Fruit fly (Drosophila melanogaster) whole organism, adult: Measurements from ENCODE around the gene sima.
A peak's percentile ranks its signal among the peaks of the same experiment; 100 is the strongest.

Experiments
- CG11617 ChIP-seq: fragments of 200-800 bp; sonication (Bioruptor generic); optimal IDR thresholded peaks from 2 replicates; lab custom pipeline; 2017; ENCODE audit warnings: mild to moderate bottlenecking, missing biosample characterization, missing genetic modification reagents, missing genetic modification characterization
- CG12768 ChIP-seq: fragments of 200-800 bp; sonication (Bioruptor generic); optimal IDR thresholded peaks from 2 replicates; lab custom pipeline; 2017; ENCODE audit warnings: missing biosample characterization, missing genetic modification characterization, mild to moderate bottlenecking, moderate library complexity, missing genetic modification reagents
- CG14711 ChIP-seq: fragments of 200-800 bp; sonication (Bioruptor generic); optimal IDR thresholded peaks from 2 replicates; lab custom pipeline; 2018; ENCODE audit warnings: missing biosample characterization, mild to moderate bottlenecking, missing genetic modification characterization, moderate library complexity
- CG1620 ChIP-seq: fragments of 200-800 bp; sonication (Bioruptor generic); optimal IDR thresholded peaks from 2 replicates; lab custom pipeline; 2016; ENCODE audit warnings: missing biosample characterization, missing genetic modification characterization
- CG33017 ChIP-seq: fragments of 200-800 bp; sonication (Bioruptor generic); optimal IDR thresholded peaks from 2 replicates; lab custom pipeline; 2018; ENCODE audit warnings: missing biosample characterization, mild to moderate bottlenecking, missing genetic modification characterization, moderate library complexity
- CG5204 ChIP-seq: fragments of 200-800 bp; sonication (Bioruptor generic); optimal IDR thresholded peaks from 2 replicates; lab custom pipeline; 2016; ENCODE audit warnings: missing biosample characterization, missing genetic modification characterization
- CG7045 ChIP-seq: fragments of 200-800 bp; sonication (Bioruptor generic); optimal IDR thresholded peaks from 2 replicates; lab custom pipeline; 2017; ENCODE audit warnings: missing biosample characterization, mild to moderate bottlenecking, missing genetic modification characterization
- CG7101 ChIP-seq: fragments of 200-800 bp; sonication (Bioruptor generic); optimal IDR thresholded peaks from 2 replicates; lab custom pipeline; 2018; ENCODE audit warnings: missing biosample characterization, mild to moderate bottlenecking, missing genetic modification characterization, moderate library complexity
- Clk ChIP-seq: fragments of 200-800 bp; sonication (Bioruptor generic); optimal IDR thresholded peaks from 2 replicates; lab custom pipeline; 2017; ENCODE audit warnings: missing biosample characterization, missing genetic modification characterization
- Crg-1 ChIP-seq: fragments of 200-800 bp; sonication (Bioruptor generic); optimal IDR thresholded peaks from 2 replicates; lab custom pipeline; 2016; ENCODE audit warnings: missing biosample characterization, missing genetic modification characterization
- Hr96 ChIP-seq: fragments of 200-800 bp; sonication (Bioruptor generic); optimal IDR thresholded peaks from 2 replicates; lab custom pipeline; 2016; ENCODE audit warnings: missing biosample characterization, missing genetic modification characterization
- Mnt ChIP-seq: fragments of 200-800 bp; sonication (Bioruptor generic); optimal IDR thresholded peaks from 2 replicates; lab custom pipeline; 2016; ENCODE audit warnings: missing biosample characterization, mild to moderate bottlenecking, missing genetic modification characterization
- bab1 ChIP-seq: fragments of 200-800 bp; sonication (Bioruptor generic); optimal IDR thresholded peaks from 3 replicates; lab custom pipeline; 2019; ENCODE audit warnings: missing biosample characterization, mild to moderate bottlenecking, missing genetic modification characterization, moderate library complexity
- cic ChIP-seq: fragments of 200-800 bp; sonication (Bioruptor generic); optimal IDR thresholded peaks from 2 replicates; lab custom pipeline; 2017; ENCODE audit warnings: missing biosample characterization, mild to moderate bottlenecking, missing genetic modification characterization, moderate library complexity
- cnc ChIP-seq, 2 experiments: fragments of >200 bp; optimal IDR thresholded peaks; 2 replicates each; lab custom pipeline; 2017
- kay ChIP-seq: fragments of 200-800 bp; sonication (Bioruptor generic); peaks from one replicate; lab custom pipeline; 2016; ENCODE audit warnings: missing biosample characterization, missing genetic modification characterization, borderline replicate concordance
- ovo ChIP-seq: fragments of 200-800 bp; sonication (Bioruptor generic); optimal IDR thresholded peaks from 2 replicates; lab custom pipeline; 2016; ENCODE audit warnings: missing biosample characterization, missing genetic modification characterization
- pad ChIP-seq: fragments of 200-800 bp; sonication (Bioruptor generic); optimal IDR thresholded peaks from 3 replicates; lab custom pipeline; 2017; ENCODE audit warnings: missing biosample characterization, missing genetic modification characterization, mild to moderate bottlenecking, moderate library complexity, missing genetic modification reagents
- tj ChIP-seq: fragments of 200-800 bp; sonication (Bioruptor generic); optimal IDR thresholded peaks from 3 replicates; lab custom pipeline; 2017; ENCODE audit warnings: missing biosample characterization, mild to moderate bottlenecking, missing genetic modification characterization, moderate library complexity
- toe ChIP-seq: fragments of 200-800 bp; sonication (Bioruptor generic); optimal IDR thresholded peaks from 2 replicates; lab custom pipeline; 2016; ENCODE audit warnings: missing biosample characterization, missing genetic modification characterization

Gene sima

DNA sequence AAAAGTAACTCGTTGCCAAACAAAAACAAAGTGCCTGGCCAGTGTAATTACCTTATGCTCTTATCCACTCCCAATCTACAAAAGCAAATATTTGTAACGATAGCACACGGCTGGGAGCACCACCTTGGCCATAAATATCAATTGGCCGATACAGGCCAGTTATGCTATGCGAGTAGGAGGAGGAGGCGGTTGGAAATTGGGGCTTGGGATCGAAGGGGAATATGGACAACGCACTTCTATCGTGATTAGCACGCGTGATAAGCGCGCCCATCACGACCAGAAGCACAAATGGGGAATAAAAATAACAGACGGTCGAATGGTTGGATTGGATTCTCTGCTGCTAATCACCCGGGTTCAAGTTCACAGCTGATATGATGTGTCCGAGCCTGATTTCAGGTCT lies 48.5 kb downstream of the sima start:
- no peak for TF ChIP-seq Mnt (GFP tag; lab: Kevin White, UChicago)
- TF ChIP-seq CG11617 (GFP tag; lab: Kevin White, UChicago), result no peak
- no peak for TF ChIP-seq Hr96 (GFP tag; lab: Kevin White, UChicago)
- TF ChIP-seq CG5204, result no peak
- TF ChIP-seq cic, result peak; percentile 21
- no peak for TF ChIP-seq toe

DNA sequence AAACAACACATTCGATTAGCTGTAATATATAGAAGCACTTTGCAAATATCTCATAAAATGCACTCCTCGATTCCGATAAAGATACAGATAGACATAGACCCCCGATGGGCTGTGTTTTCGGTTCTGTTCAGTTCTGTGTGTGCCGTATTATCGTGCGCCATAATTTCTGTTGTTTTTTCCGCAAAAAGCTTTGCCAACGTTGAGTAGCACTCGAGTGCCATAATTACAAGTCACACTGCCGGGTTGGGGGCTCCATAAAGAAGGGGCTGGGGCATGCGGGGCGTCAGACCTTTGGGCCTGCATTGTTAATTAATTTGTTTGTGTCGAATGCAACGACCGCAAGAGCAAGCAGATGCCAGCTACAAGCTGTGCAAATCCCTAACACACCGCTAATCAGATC lies 49.6 kb downstream of the sima start:
- TF ChIP-seq cic (peak; percentile 96), CG12768 (GFP tag; lab: Kevin White, UChicago) (peak; percentile 65), cnc (optimal IDR thresholded peaks at IDR 0.05; lab: Kevin White, UChicago) (no peak)

DNA sequence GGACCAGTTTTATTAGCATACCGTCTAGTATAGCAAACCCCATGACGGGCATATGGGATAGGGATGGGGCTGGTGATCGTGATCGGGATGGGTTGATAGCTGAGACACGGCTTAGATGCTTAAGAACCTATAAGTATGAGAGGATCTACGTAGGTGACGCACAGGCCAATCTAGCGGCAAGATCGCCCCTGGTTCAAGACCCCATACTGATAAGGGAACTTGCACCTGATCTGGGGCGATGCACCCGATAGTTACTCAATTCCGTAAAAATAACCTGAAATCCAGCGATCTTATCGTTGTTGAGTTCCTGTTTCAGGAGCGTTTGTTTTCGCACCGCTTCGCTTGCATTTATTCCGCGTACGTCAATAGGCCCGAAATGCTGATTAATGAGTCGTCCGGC lies 50.5 kb downstream of the sima start:
- TF ChIP-seq kay (GFP tag; lab: Kevin White, UChicago) (peak; percentile 72), Clk (GFP tag; lab: Kevin White, UChicago) (no peak), cnc (optimal IDR thresholded peaks at IDR 0.05; lab: Kevin White, UChicago) (no peak), CG1620 (no peak), cic (peak; percentile 39), Mnt (GFP tag; lab: Kevin White, UChicago) (no peak), toe (no peak), CG7045 (GFP tag; lab: Kevin White, UChicago) (no peak), CG14711 (tag; lab: Kevin White, UChicago) (no peak), CG7101 (tag; lab: Kevin White, UChicago) (no peak), tj (no peak), pad (GFP tag; lab: Kevin White, UChicago) (no peak), bab1 (no peak), CG11617 (GFP tag; lab: Kevin White, UChicago) (no peak)

DNA sequence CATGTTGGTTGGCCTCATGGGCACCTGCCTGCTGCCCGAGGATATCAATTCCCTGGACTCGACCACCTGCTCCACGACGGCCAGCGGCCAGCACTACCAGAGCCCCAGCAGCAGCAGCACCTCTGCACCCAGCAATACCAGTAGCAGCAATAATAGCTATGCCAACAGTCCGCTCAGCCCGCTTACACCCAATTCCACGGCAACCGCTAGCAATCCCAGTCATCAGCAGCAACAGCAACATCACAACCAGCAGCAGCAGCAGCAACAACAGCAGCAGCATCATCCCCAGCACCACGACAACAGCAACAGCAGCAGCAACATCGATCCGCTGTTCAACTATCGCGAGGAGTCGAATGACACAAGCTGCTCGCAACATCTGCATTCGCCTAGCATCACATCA lies 51.3 kb downstream of the sima start:
- TF ChIP-seq cic, result no peak

DNA sequence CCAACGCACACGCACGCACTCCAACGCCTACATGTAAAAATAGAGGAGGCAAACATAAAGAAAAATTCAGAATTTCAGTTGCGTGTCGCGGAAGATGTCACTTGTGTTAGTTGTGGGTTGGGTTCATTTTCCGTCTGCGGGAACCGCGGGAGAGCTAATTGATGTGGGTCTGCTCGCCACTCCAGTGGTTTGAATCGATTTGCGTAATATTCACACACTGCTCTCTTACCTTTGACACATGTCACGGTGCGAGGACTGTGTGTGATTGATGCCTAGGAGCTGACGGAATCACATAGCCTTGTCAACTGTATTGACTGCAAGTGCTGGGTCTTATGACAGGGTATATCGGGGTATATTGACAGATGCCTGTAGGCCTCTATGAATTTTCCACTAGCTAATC lies 52.8 kb downstream of the sima start:
- TF ChIP-seq CG33017 (tag; lab: Kevin White, UChicago) (no peak), Clk (GFP tag; lab: Kevin White, UChicago) (no peak), CG7045 (GFP tag; lab: Kevin White, UChicago) (no peak), ovo (GFP tag; lab: Kevin White, UChicago) (no peak), cnc (optimal IDR thresholded peaks at IDR 0.05; lab: Kevin White, UChicago) (no peak), CG7101 (tag; lab: Kevin White, UChicago) (no peak), pad (GFP tag; lab: Kevin White, UChicago) (no peak), toe (no peak), bab1 (no peak), Mnt (GFP tag; lab: Kevin White, UChicago) (no peak), Hr96 (GFP tag; lab: Kevin White, UChicago) (no peak), CG5204 (no peak), CG14711 (tag; lab: Kevin White, UChicago) (no peak), tj (no peak), CG12768 (GFP tag; lab: Kevin White, UChicago) (no peak)

DNA sequence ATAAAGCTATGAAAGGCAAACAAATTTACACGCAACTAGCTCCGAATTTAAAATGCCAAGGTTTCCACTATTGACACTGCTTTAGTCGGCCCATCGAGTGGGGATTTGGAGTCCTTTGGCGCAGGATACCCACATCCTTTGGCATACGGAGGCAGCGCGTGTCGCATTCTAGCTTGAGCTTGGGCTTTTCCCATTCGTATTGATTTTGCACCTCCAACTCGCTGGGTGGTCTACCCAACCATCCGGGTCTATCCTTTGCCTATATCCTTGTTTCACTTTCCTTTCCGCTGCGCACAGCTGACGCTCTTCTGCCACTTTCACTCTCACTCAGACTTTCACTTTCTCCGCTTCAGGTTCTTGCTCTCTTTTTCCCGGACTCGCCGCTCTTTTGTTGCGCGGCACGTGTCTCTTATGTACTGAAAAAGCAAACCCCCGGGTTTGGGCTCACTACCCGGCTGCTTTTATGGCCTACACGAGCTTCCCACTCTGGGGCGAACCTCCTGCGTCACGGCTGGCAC lies 56.2 kb downstream of the sima start:
- TF ChIP-seq Hr96 (GFP tag; lab: Kevin White, UChicago), result no peak
- TF ChIP-seq Clk (GFP tag; lab: Kevin White, UChicago), result no peak
- no peak for TF ChIP-seq CG12768 (GFP tag; lab: Kevin White, UChicago)
- TF ChIP-seq Mnt (GFP tag; lab: Kevin White, UChicago), result no peak
- no peak for TF ChIP-seq CG1620
- TF ChIP-seq CG5204, result no peak

DNA sequence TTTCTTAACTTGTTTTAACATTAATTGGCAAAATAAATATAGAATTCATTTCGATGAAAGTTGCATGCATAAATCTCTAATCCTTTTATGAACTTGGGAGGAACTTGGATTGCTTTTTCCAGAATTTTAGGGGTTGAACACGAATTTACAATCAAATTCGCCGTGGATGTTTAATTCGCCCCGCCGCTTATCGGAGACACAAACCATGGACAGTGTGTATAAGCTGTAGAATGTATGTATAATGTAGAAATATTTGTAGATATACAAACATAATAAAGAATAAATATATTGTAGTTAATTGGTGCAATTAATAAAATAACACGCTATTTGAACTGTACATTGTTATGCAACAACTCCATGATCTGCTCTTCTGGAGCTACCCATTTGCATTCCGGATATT lies 63.6 kb downstream of the sima start:
- TF ChIP-seq cnc (optimal IDR thresholded peaks at IDR 0.05; lab: Kevin White, UChicago) (no peak), Mnt (GFP tag; lab: Kevin White, UChicago) (no peak), Clk (GFP tag; lab: Kevin White, UChicago) (no peak), kay (GFP tag; lab: Kevin White, UChicago) (peak; percentile 35), CG7045 (GFP tag; lab: Kevin White, UChicago) (no peak)

DNA sequence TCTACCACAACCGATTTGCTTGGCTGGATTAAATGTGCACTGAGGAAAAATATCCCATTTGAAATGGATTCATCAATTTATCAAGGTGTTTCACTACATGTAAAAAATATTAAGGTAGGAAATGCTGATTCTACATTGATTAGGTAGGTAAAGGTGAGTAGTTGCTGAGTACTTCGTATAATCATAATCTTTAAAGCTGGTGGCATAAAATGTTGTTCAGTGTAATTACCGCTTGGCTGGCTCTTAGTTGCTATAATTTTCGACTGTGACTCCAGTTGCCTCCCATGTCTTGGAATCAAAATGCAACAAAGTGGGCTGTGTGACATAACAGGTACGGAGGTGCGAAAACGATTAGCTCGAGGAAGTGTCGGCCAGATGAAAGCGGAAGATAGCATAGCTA lies 65.1 kb downstream of the sima start, which contains the start of gene CG45072:
Gene CG45072, minus strand, starts transcription at position 101 of the 400 bp plus-strand sequence.
- TF ChIP-seq CG5204 (no peak), CG11617 (GFP tag; lab: Kevin White, UChicago) (no peak), pad (GFP tag; lab: Kevin White, UChicago) (no peak)

DNA sequence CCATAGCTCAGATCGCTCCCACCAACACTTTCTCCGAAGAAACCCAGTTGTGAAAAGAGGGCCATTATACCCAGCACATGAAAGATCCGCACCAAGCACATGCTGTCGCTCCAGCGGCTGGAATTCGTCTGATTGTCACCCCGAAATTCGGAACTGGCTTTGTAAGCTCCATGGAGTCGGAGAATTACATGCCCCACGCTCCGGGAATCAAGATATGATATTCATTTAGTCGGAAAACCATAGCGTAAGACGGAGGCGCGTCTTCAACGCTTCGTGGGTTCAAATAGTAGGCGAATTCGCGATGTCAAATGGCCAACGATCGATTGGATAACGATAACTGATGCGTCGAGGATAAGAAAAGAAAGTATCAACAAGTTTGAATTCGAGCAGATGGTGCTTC lies 66.5 kb downstream of the sima start, which contains the start of gene CG45073:
Gene CG45073, minus strand, starts transcription at position 101 of the 400 bp plus-strand sequence.
- TF ChIP-seq Mnt (GFP tag; lab: Kevin White, UChicago), result no peak
- no peak for TF ChIP-seq cic
- TF ChIP-seq Hr96 (GFP tag; lab: Kevin White, UChicago), result no peak
- no peak for TF ChIP-seq CG14711 (tag; lab: Kevin White, UChicago)
- no peak for TF ChIP-seq tj
- no peak for TF ChIP-seq CG12768 (GFP tag; lab: Kevin White, UChicago)
- TF ChIP-seq toe, result no peak
- TF ChIP-seq cnc (optimal IDR thresholded peaks at IDR 0.05; lab: Kevin White, UChicago), result no peak
- no peak for TF ChIP-seq CG7101 (tag; lab: Kevin White, UChicago)
- TF ChIP-seq bab1, result no peak
- no peak for TF ChIP-seq CG7045 (GFP tag; lab: Kevin White, UChicago)
- TF ChIP-seq CG33017 (tag; lab: Kevin White, UChicago), result no peak
- no peak for TF ChIP-seq Crg-1 (GFP tag; lab: Kevin White, UChicago)
- no peak for TF ChIP-seq ovo (GFP tag; lab: Kevin White, UChicago)
- no peak for TF ChIP-seq CG1620
- no peak for TF ChIP-seq CG5204
- no peak for TF ChIP-seq Clk (GFP tag; lab: Kevin White, UChicago)
- no peak for TF ChIP-seq CG11617 (GFP tag; lab: Kevin White, UChicago)
- TF ChIP-seq kay (GFP tag; lab: Kevin White, UChicago), result no peak
